Fruit fly (Drosophila melanogaster) S2 (cell line): ENCODE data around the gene PDCD-5.

Experiments used
- CG8478 ChIP-seq: fragments of >200 bp; optimal IDR thresholded peaks from 2 replicates; lab custom pipeline; 2018
- CTCF ChIP-seq, 2 experiments: fragments of >200 bp; optimal IDR thresholded peaks; 2 replicates each; lab custom pipeline; 2018

Gene PDCD-5

dm6 chr3L:16211936-16212287 lies 19.9 kb downstream of the PDCD-5 start:
- TF ChIP-seq CG8478 (lab: Kevin White, UChicago) (no peak), CTCF (optimal IDR thresholded peaks at IDR 0.05; lab: Kevin White, UChicago) (no peak)

- TF ChIP-seq CG8478 (lab: Kevin White, UChicago) (no peak), CTCF (optimal IDR thresholded peaks at IDR 0.05; lab: Kevin White, UChicago) (no peak)
Measured at dm6 chr3L:16211156-16211935, 20.5 kb downstream of the PDCD-5 start.

DNA sequence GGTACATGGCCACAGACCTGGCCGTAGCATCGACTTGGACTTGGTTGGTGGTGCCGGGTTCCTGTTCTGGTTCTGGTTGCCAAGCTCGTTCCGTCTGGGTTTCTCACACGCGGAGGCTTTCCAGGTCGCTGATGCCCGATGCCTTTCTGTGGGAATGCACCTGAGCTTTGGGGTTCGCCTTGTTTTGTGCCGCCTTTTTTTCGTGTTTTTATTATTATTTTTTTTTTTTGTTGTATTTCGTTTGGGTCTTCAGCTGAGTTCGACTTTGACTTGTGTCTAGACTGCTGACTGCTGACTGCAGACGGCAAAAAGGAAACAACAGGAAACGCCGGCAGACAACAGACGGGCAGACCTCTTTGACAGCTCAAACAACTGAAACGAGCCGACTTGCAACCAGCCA lies 22.2 kb downstream of the PDCD-5 start:
- TF ChIP-seq CTCF (optimal IDR thresholded peaks at IDR 0.05; lab: Kevin White, UChicago) (no peak), CG8478 (lab: Kevin White, UChicago) (no peak)

dm6 chr3L:16208839-16209612 lies 22.8 kb downstream of the PDCD-5 start:
- no peak for TF ChIP-seq CG8478 (lab: Kevin White, UChicago)
- no peak for TF ChIP-seq CTCF (optimal IDR thresholded peaks at IDR 0.05; lab: Kevin White, UChicago)

DNA sequence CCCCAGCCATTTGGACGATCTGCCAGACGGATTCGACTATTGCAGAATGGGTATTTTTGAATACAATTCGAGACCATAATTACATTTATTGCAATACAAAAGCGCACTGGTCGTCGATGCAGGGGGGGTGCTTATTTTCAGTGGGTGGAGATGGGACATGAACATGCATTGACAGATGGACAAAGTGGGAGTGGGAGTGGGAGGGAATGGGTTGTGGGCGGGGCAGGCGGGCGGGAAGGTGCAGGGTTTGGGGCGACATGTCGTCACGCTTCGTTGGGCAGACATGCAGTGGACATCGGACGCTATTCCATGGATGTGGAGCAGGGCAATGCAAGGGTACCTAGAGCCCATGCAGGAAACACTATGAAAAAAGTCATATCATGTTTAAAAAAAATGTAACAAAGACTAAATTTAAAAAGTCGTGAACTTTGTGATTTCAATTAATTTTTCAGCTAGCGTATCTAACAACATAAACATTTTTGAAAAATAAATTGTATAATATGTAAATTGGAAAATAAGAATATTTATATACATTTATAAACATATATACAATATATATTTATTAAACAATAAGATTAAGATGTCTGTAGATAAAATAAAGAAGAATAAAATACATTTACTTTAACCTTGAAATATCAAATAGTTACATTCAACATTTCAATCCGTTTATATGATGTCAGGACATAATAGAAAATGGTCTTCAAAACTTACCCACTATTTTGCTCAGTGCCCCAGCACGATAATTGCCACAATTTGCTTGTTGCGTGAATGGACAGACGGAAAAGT lies 23.6 kb downstream of the PDCD-5 start:
- no peak for TF ChIP-seq CG8478 (lab: Kevin White, UChicago)
- TF ChIP-seq CTCF (optimal IDR thresholded peaks at IDR 0.05; lab: Kevin White, UChicago), result no peak

DNA sequence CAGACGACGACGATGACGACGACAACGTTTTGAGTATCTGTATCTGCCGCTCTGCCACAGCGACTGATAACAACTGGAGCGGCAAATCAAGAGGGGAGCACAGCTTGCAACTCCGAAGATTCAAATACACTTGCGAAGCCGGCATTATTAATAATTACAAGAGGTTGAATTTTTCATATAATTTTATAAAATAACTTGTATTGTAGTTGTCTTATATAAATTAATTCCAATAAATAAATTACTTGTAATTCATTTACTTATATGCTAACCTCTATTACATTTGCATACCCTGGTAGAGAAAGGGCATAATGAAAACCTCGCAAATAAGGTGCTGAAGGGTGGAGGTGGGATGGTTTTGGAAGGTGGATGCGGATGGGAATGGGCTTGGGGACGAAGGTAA lies 27.7 kb downstream of the PDCD-5 start:
- TF ChIP-seq CG8478 (lab: Kevin White, UChicago) (no peak), CTCF (optimal IDR thresholded peaks at IDR 0.05; lab: Kevin White, UChicago) (no peak)

dm6 chr3L:16203236-16203635 lies 28.6 kb downstream of the PDCD-5 start:
- TF ChIP-seq CG8478 (lab: Kevin White, UChicago), result no peak
- no peak for TF ChIP-seq CTCF (optimal IDR thresholded peaks at IDR 0.05; lab: Kevin White, UChicago)

dm6 chr3L:16202550-16202949 lies 29.3 kb downstream of the PDCD-5 start:
- TF ChIP-seq CTCF (optimal IDR thresholded peaks at IDR 0.05; lab: Kevin White, UChicago), result no peak
- TF ChIP-seq CG8478 (lab: Kevin White, UChicago), result no peak

dm6 chr3L:16201028-16201427 lies 30.8 kb downstream of the PDCD-5 start, which contains the start of gene dls:
TSS of gene dls (plus strand) at chr3L:16201328.
- TF ChIP-seq CG8478 (lab: Kevin White, UChicago) (no peak), CTCF (optimal IDR thresholded peaks at IDR 0.05; lab: Kevin White, UChicago) (no peak)

DNA sequence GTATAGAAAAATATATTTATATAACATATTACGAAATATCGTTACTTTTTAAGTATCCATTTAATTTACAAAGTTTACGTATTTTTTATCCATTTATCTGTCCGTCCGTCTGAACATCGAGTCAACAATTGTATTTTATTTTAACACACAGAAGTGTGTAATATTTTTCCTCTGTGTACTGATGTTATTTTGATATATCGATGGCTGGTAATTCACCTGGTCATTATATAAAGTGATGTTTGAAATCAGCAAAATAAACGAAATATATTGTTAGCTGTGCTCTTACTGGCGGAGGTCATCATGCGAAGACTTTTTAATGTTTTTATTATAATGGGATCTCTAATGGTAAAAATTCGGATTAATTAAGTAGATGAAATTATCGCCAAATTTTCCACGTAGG lies 31.9 kb downstream of the PDCD-5 start, which contains the start of gene CG33689:
Gene CG33689 (plus strand): TSS at position 301 of the 400 bp plus-strand sequence.
- TF ChIP-seq CG8478 (lab: Kevin White, UChicago) (no peak), CTCF (optimal IDR thresholded peaks at IDR 0.05; lab: Kevin White, UChicago) (no peak)

dm6 chr3L:16198920-16199319 lies 32.9 kb downstream of the PDCD-5 start, which contains the start of gene CG33688:
TSS of gene CG33688 (plus strand) at chr3L:16199220.
- no peak for TF ChIP-seq CG8478 (lab: Kevin White, UChicago)
- TF ChIP-seq CTCF (optimal IDR thresholded peaks at IDR 0.05; lab: Kevin White, UChicago), result no peak

- no peak for TF ChIP-seq CTCF (optimal IDR thresholded peaks at IDR 0.05; lab: Kevin White, UChicago)
- TF ChIP-seq CG8478 (lab: Kevin White, UChicago), result no peak
Measured at dm6 chr3L:16197450-16197918, 34.4 kb downstream of the PDCD-5 start, which contains the start of gene CG33687. TSS of gene CG33687 (plus strand) at chr3L:16197868.

DNA sequence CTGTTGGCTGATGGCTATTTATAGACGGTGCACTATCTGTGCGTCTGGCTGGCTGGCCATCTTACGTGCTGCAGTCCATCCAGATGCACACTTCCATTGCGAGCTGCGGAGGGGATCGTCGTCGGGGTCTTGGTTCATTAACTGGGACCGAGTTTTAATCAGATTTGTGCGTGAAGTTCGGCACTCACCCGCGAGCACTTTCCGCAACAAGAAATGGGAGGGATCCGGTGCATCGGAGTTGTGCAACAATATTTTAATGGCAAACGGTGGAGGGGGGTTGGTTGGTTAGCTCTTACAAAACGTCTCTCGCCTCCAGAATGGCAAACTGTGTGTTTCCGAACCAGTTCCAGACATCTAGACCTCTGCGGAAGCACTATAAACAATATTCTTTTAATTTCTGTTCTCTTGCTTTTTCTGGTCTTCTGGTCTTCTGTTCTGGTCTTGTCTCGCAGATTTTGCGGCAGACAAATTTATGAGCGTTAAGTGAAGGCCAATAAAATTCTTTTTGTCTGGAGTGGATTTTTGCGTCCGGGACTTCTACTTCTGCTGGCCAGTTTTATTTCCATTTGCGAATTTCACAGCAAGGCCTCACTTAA lies 35.2 kb downstream of the PDCD-5 start:
- TF ChIP-seq CTCF (optimal IDR thresholded peaks at IDR 0.05; lab: Kevin White, UChicago), result no peak
- TF ChIP-seq CG8478 (lab: Kevin White, UChicago), result no peak

DNA sequence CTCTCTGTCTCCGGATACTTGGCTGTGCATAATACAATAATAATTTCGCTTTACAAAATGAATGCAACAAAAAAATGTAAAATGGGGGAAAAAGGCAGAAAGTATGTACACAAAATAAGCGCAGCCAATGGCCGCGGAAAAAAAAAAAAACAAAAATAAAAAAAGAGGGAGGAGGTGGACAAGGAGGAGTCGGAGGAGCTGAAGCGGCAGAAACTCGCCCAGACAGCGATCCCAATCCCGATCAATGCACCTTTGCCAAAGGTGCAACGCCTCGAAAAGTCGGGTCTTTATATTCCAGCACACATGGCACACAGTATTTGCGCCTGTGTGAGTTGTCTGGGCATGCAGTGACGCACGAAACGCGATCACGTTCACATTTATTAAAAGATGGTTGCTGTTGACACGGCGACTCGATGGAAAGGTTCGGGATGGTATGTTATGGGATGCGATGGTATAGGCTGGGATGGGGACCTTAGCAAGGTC lies 36.3 kb downstream of the PDCD-5 start:
- TF ChIP-seq CG8478 (lab: Kevin White, UChicago), result no peak
- no peak for TF ChIP-seq CTCF (optimal IDR thresholded peaks at IDR 0.05; lab: Kevin White, UChicago)
